Fruit fly (Drosophila melanogaster) whole organism, embryonic: Measurements from ENCODE around the gene Coq7.

Source experiments
- Atf6 ChIP-seq: fragments of 200-800 bp; sonication (Bioruptor generic); IDR thresholded peaks from 2 replicates; pipeline ENCODE4 v1.3.6; 2022; ENCODE audit warnings: missing biosample characterization, missing genetic modification characterization
- BEAF-32 ChIP-seq: fragments of 200-800 bp; sonication (Bioruptor generic); optimal IDR thresholded peaks from 3 replicates; lab custom pipeline; 2017; ENCODE audit warnings: missing biosample characterization, missing genetic modification characterization, mild to moderate bottlenecking, moderate library complexity, missing genetic modification reagents
- BtbVII ChIP-seq: fragments of 200-800 bp; sonication (Bioruptor generic); optimal IDR thresholded peaks from 3 replicates; lab custom pipeline; 2017; ENCODE audit warnings: missing biosample characterization, mild to moderate bottlenecking, missing genetic modification characterization
- CG10147 ChIP-seq: fragments of 200-800 bp; sonication (Bioruptor generic); optimal IDR thresholded peaks from 2 replicates; lab custom pipeline; 2019; ENCODE audit warnings: missing biosample characterization, mild to moderate bottlenecking, missing genetic modification characterization, moderate library complexity
- CG10959 ChIP-seq: fragments of 200-800 bp; sonication (Bioruptor generic); IDR thresholded peaks from 2 replicates; pipeline ENCODE4 v1.3.6; 2022; ENCODE audit warnings: missing biosample characterization, missing genetic modification characterization
- CG11398 ChIP-seq: fragments of 200-800 bp; sonication (Bioruptor generic); optimal IDR thresholded peaks from 2 replicates; lab custom pipeline; 2016; ENCODE audit warnings: missing biosample characterization, missing genetic modification characterization
- CG12299 ChIP-seq: fragments of 200-800 bp; sonication (Bioruptor generic); optimal IDR thresholded peaks from 2 replicates; lab custom pipeline; 2018; ENCODE audit warnings: missing biosample characterization, mild to moderate bottlenecking, missing genetic modification characterization
- CG12744 ChIP-seq: fragments of 200-800 bp; sonication (Bioruptor generic); optimal IDR thresholded peaks from 2 replicates; lab custom pipeline; 2016; ENCODE audit warnings: missing biosample characterization, missing genetic modification characterization
- CG13123 ChIP-seq: fragments of 200-800 bp; sonication (Bioruptor generic); optimal IDR thresholded peaks from 2 replicates; lab custom pipeline; 2016; ENCODE audit warnings: missing biosample characterization, missing genetic modification characterization
- CG13775 ChIP-seq: fragments of 200-800 bp; sonication (Bioruptor generic); optimal IDR thresholded peaks from 3 replicates; lab custom pipeline; 2017; ENCODE audit warnings: missing biosample characterization, mild to moderate bottlenecking, missing genetic modification characterization
- CG14710 ChIP-seq: fragments of 200-800 bp; sonication (Bioruptor generic); optimal IDR thresholded peaks from 3 replicates; lab custom pipeline; 2019; ENCODE audit warnings: missing biosample characterization, mild to moderate bottlenecking, missing genetic modification characterization, moderate library complexity
- CG15073 ChIP-seq: fragments of 200-800 bp; sonication (Bioruptor generic); optimal IDR thresholded peaks from 2 replicates; lab custom pipeline; 2016; ENCODE audit warnings: missing biosample characterization, missing genetic modification characterization
- CG1647 ChIP-seq: fragments of 200-800 bp; sonication (Bioruptor generic); optimal IDR thresholded peaks from 3 replicates; lab custom pipeline; 2016; ENCODE audit warnings: missing biosample characterization, missing genetic modification characterization
- CG18476 ChIP-seq: fragments of 200-800 bp; sonication (Bioruptor generic); optimal IDR thresholded peaks from 2 replicates; lab custom pipeline; 2016; ENCODE audit warnings: missing biosample characterization, mild to moderate bottlenecking, missing genetic modification characterization
- CG30431 ChIP-seq: fragments of 200-800 bp; sonication (Bioruptor generic); optimal IDR thresholded peaks from 2 replicates; lab custom pipeline; 2017; ENCODE audit warnings: missing biosample characterization, missing genetic modification characterization
- CG34376 ChIP-seq: fragments of 200-800 bp; sonication (Bioruptor generic); optimal IDR thresholded peaks from 2 replicates; lab custom pipeline; 2018; ENCODE audit warnings: missing biosample characterization, mild to moderate bottlenecking, missing genetic modification characterization
- CG3847 ChIP-seq: fragments of 200-800 bp; sonication (Bioruptor generic); IDR thresholded peaks from 2 replicates; pipeline ENCODE4 v1.3.6; 2022; ENCODE audit warnings: missing biosample characterization, missing genetic modification characterization
- CG4617 ChIP-seq: fragments of 200-800 bp; sonication (Bioruptor generic); optimal IDR thresholded peaks from 3 replicates; lab custom pipeline; 2016; ENCODE audit warnings: missing biosample characterization, missing genetic modification characterization, borderline replicate concordance
- CG4707 ChIP-seq: fragments of 200-800 bp; sonication (Bioruptor generic); optimal IDR thresholded peaks from 2 replicates; lab custom pipeline; 2018; ENCODE audit warnings: missing biosample characterization, mild to moderate bottlenecking, missing genetic modification characterization, moderate library complexity
- CG8359 ChIP-seq: fragments of 200-800 bp; sonication (Bioruptor generic); optimal IDR thresholded peaks from 2 replicates; lab custom pipeline; 2017; ENCODE audit warnings: missing biosample characterization, mild to moderate bottlenecking, missing genetic modification characterization, borderline replicate concordance
- CG9437 ChIP-seq: fragments of 200-800 bp; sonication (Bioruptor generic); optimal IDR thresholded peaks from 2 replicates; lab custom pipeline; 2018; ENCODE audit warnings: missing biosample characterization, mild to moderate bottlenecking, missing genetic modification characterization
- Ets97D ChIP-seq: fragments of 200-800 bp; sonication (Bioruptor generic); optimal IDR thresholded peaks from 3 replicates; lab custom pipeline; 2016; ENCODE audit warnings: missing biosample characterization, missing genetic modification characterization
- Hand ChIP-seq: fragments of 200-800 bp; sonication (Bioruptor generic); optimal IDR thresholded peaks from 2 replicates; lab custom pipeline; 2017; ENCODE audit warnings: mild to moderate bottlenecking, missing biosample characterization, missing genetic modification reagents, missing genetic modification characterization
- HmgZ ChIP-seq: fragments of 200-800 bp; sonication (Bioruptor generic); optimal IDR thresholded peaks from 2 replicates; lab custom pipeline; 2018; ENCODE audit warnings: missing biosample characterization, mild to moderate bottlenecking, missing genetic modification characterization
- MTF-1 ChIP-seq: fragments of 200-800 bp; sonication (Bioruptor generic); optimal IDR thresholded peaks from 2 replicates; lab custom pipeline; 2018; ENCODE audit warnings: missing biosample characterization, mild to moderate bottlenecking, missing genetic modification characterization, borderline replicate concordance
- Sox100B ChIP-seq: fragments of 200-800 bp; sonication (Bioruptor generic); optimal IDR thresholded peaks from 3 replicates; lab custom pipeline; 2018; ENCODE audit warnings: missing biosample characterization, mild to moderate bottlenecking, missing genetic modification characterization
- Ssrp ChIP-seq: fragments of 200-800 bp; sonication (Bioruptor generic); optimal IDR thresholded peaks from 2 replicates; lab custom pipeline; 2018; ENCODE audit warnings: missing biosample characterization, mild to moderate bottlenecking, missing genetic modification characterization, moderate library complexity
- Stat92E ChIP-seq, 3 experiments: fragments of >200 bp in 2 of 3; fragments of 200-800 bp in 1 of 3; sonication (Bioruptor generic) in 1 of 3; optimal IDR thresholded peaks; 2 replicates each; lab custom pipeline; 2017 to 2019; ENCODE audit warnings: missing biosample characterization in 3 of 3, missing genetic modification characterization in 3 of 3, mild to moderate bottlenecking in 1 of 3, moderate library complexity in 1 of 3
- Xbp1 ChIP-seq: fragments of 200-800 bp; sonication (Bioruptor generic); optimal IDR thresholded peaks from 3 replicates; lab custom pipeline; 2016; ENCODE audit warnings: missing biosample characterization, mild to moderate bottlenecking, missing genetic modification characterization
- YL-1 ChIP-seq: fragments of 200-800 bp; sonication (Bioruptor generic); optimal IDR thresholded peaks from 3 replicates; lab custom pipeline; 2017; ENCODE audit warnings: missing biosample characterization, mild to moderate bottlenecking, missing genetic modification characterization
- az2 ChIP-seq: fragments of 200-800 bp; sonication (Bioruptor generic); optimal IDR thresholded peaks from 3 replicates; lab custom pipeline; 2016; ENCODE audit warnings: missing biosample characterization, missing genetic modification characterization
- cas ChIP-seq: fragments of 200-800 bp; sonication (Bioruptor generic); IDR thresholded peaks from 2 replicates; pipeline ENCODE4 v1.3.6; 2022; ENCODE audit warnings: missing biosample characterization, missing genetic modification characterization
- chm ChIP-seq: fragments of 200-800 bp; sonication (Bioruptor generic); IDR thresholded peaks from 2 replicates; pipeline ENCODE4 v1.3.6; 2022; ENCODE audit warnings: missing biosample characterization, missing genetic modification characterization
- dm ChIP-seq: fragments of 200-800 bp; sonication (Bioruptor generic); optimal IDR thresholded peaks from 3 replicates; lab custom pipeline; 2016; ENCODE audit warnings: missing biosample characterization, missing genetic modification characterization
- dysf ChIP-seq: fragments of 200-800 bp; sonication (Bioruptor generic); IDR thresholded peaks from 3 replicates; pipeline ENCODE4 v1.3.6; 2022; ENCODE audit warnings: missing biosample characterization, missing genetic modification characterization
- fd3F ChIP-seq: fragments of 200-800 bp; sonication (Bioruptor generic); optimal IDR thresholded peaks from 2 replicates; lab custom pipeline; 2018; ENCODE audit warnings: missing biosample characterization, mild to moderate bottlenecking, missing genetic modification characterization, moderate library complexity
- fd64A ChIP-seq: fragments of 200-800 bp; sonication (Bioruptor generic); optimal IDR thresholded peaks from 3 replicates; lab custom pipeline; 2018; ENCODE audit warnings: missing biosample characterization, mild to moderate bottlenecking, missing genetic modification characterization
- fd96Cb ChIP-seq: fragments of 200-800 bp; sonication (Bioruptor generic); optimal IDR thresholded peaks from 2 replicates; lab custom pipeline; 2018; ENCODE audit warnings: missing biosample characterization, mild to moderate bottlenecking, missing genetic modification characterization, moderate library complexity
- insv ChIP-seq, 2 experiments: fragments of 200-800 bp; sonication (Bioruptor generic); optimal IDR thresholded peaks; 3 replicates each; lab custom pipeline; 2016 to 2018; ENCODE audit warnings: missing biosample characterization in 2 of 2, missing genetic modification characterization in 2 of 2
- jing ChIP-seq: fragments of 200-800 bp; sonication (Bioruptor generic); optimal IDR thresholded peaks from 2 replicates; lab custom pipeline; 2018; ENCODE audit warnings: missing biosample characterization, mild to moderate bottlenecking, missing genetic modification characterization
- lab ChIP-seq: fragments of 200-800 bp; sonication (Bioruptor generic); optimal IDR thresholded peaks from 3 replicates; lab custom pipeline; 2017; ENCODE audit warnings: missing biosample characterization, missing genetic modification characterization, mild to moderate bottlenecking, moderate library complexity, missing genetic modification reagents
- lmd ChIP-seq: fragments of 200-800 bp; sonication (Bioruptor generic); IDR thresholded peaks from 2 replicates; pipeline ENCODE4 v1.3.6; 2022; ENCODE audit warnings: missing biosample characterization, missing genetic modification characterization
- mirr ChIP-seq: fragments of 200-800 bp; sonication (Bioruptor generic); optimal IDR thresholded peaks from 3 replicates; lab custom pipeline; 2018; ENCODE audit warnings: missing biosample characterization, mild to moderate bottlenecking, missing genetic modification characterization
- odd ChIP-seq: fragments of 200-800 bp; sonication (Bioruptor generic); optimal IDR thresholded peaks from 2 replicates; lab custom pipeline; 2017; ENCODE audit warnings: missing biosample characterization, mild to moderate bottlenecking, missing genetic modification characterization
- sd ChIP-seq: fragments of 200-800 bp; sonication (Bioruptor generic); optimal IDR thresholded peaks from 3 replicates; lab custom pipeline; 2018; ENCODE audit warnings: missing biosample characterization, mild to moderate bottlenecking, missing genetic modification characterization, moderate library complexity
- sens-2 ChIP-seq: fragments of 200-800 bp; sonication (Bioruptor generic); IDR thresholded peaks from 2 replicates; pipeline ENCODE4 v1.3.6; 2022; ENCODE audit warnings: missing biosample characterization, missing genetic modification characterization
- shn ChIP-seq: fragments of 200-800 bp; sonication (Bioruptor generic); optimal IDR thresholded peaks from 3 replicates; lab custom pipeline; 2016; ENCODE audit warnings: missing biosample characterization, missing genetic modification characterization
- sim ChIP-seq: fragments of 200-800 bp; sonication (Bioruptor generic); IDR thresholded peaks from 2 replicates; pipeline ENCODE4 v1.3.6; 2022; ENCODE audit warnings: missing biosample characterization, missing genetic modification characterization
- toy ChIP-seq: fragments of 200-800 bp; sonication (Bioruptor generic); IDR thresholded peaks from 2 replicates; pipeline ENCODE4 v1.3.6; 2022; ENCODE audit warnings: missing biosample characterization, missing genetic modification characterization
- unc-4 ChIP-seq: fragments of 200-800 bp; sonication (Bioruptor generic); IDR thresholded peaks from 2 replicates; pipeline ENCODE4 v1.3.6; 2022; ENCODE audit warnings: missing biosample characterization, missing genetic modification characterization; ENCODE audit not compliant: partially characterized antibody
- vnd ChIP-seq: fragments of 200-800 bp; sonication (Bioruptor generic); IDR thresholded peaks from 3 replicates; pipeline ENCODE4 v1.3.6; 2022; ENCODE audit warnings: missing biosample characterization, missing genetic modification characterization; ENCODE audit not compliant: partially characterized antibody

Coq7 gene

DNA sequence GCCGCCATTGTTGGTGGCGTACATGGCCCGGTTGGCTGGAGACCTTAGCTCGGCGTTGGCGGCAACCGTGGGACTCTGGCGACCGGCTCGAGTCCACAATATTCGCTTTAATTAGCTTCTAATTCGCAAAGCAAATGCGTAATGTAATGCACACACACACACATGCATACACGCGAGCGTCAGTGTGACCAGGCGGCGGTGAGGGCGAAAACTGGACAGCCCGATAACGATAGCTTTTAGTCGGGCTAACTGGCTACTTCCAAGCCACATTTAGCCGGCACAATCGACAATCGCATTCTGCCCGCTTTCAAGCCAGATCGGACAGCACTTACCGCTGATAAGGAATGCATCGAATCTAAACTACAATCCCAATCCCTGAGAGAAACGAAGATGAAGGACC, 49.7 kb downstream of the Coq7 start, which contains the start of the genes Nf-YC and xit (continued):
- TF ChIP-seq fd96Cb (tag; lab: Kevin White, UChicago) (no peak), BEAF-32 (GFP tag; lab: Kevin White, UChicago) (peak; percentile 70), CG13123 (no peak), CG4617 (GFP tag; lab: Kevin White, UChicago) (peak; percentile 83), CG30431 (GFP tag; lab: Kevin White, UChicago) (no peak), mirr (GFP tag; lab: Kevin White, UChicago) (no peak), sd (no peak), CG15073 (no peak), lmd (GFP tag; lab: Robert Waterston, UW) (no peak; the same call in 1 of the 2 replicates), vnd (peak; percentile 43; the same call in 1 of the 3 replicates), fd64A (GFP tag; lab: Kevin White, UChicago) (no peak), Stat92E (GFP tag; optimal IDR thresholded peaks at IDR 0.05; lab: Kevin White, UChicago) (no peak), Ssrp (tag; lab: Kevin White, UChicago) (no peak), Ets97D (GFP tag; lab: Kevin White, UChicago) (peak; percentile 40), YL-1 (peak; percentile 87), CG3847 (GFP tag; lab: Robert Waterston, UW) (peak; percentile 45), CG8359 (GFP tag; lab: Kevin White, UChicago) (no peak), HmgZ (tag; lab: Kevin White, UChicago) (peak; percentile 68), odd (GFP tag; lab: Kevin White, UChicago) (no peak), BtbVII (GFP tag; lab: Kevin White, UChicago) (no peak), sens-2 (GFP tag; lab: Robert Waterston, UW) (no peak), CG10959 (GFP tag; lab: Robert Waterston, UW) (no peak), jing (GFP tag; lab: Kevin White, UChicago) (no peak), CG1647 (GFP tag; lab: Kevin White, UChicago) (no peak), insv (GFP tag; optimal IDR thresholded peaks at IDR 0.05; lab: Kevin White, UChicago) (peak in 1 of 2 experiments; percentile 37), dm (peak; percentile 42), cas (GFP tag; lab: Robert Waterston, UW) (no peak), CG18476 (GFP tag; lab: Kevin White, UChicago) (no peak), chm (GFP tag; lab: Robert Waterston, UW) (no peak), fd3F (GFP tag; lab: Kevin White, UChicago) (no peak), CG12299 (no peak), MTF-1 (GFP tag; lab: Kevin White, UChicago) (no peak), lab (GFP tag; lab: Kevin White, UChicago) (no peak), CG12744 (GFP tag; lab: Kevin White, UChicago) (no peak), az2 (no peak), CG10147 (GFP tag; lab: Kevin White, UChicago) (no peak), Xbp1 (GFP tag; lab: Kevin White, UChicago) (no peak), Atf6 (no peak), dysf (GFP tag; lab: Robert Waterston, UW) (no peak), CG4707 (GFP tag; lab: Kevin White, UChicago) (no peak), CG13775 (no peak), CG11398 (no peak), shn (GFP tag; lab: Kevin White, UChicago) (peak; percentile 49), toy (no peak), sim (GFP tag; lab: Robert Waterston, UW) (no peak), CG9437 (no peak), CG34376 (GFP tag; lab: Kevin White, UChicago) (no peak), Sox100B (no peak), unc-4 (GFP tag; lab: Robert Waterston, UW) (peak; percentile 63), CG14710 (tag; lab: Kevin White, UChicago) (peak; percentile 39), Hand (GFP tag; lab: Kevin White, UChicago) (no peak)
